Worm (Caenorhabditis elegans) whole organism, L4 larva: Measurements from ENCODE around the gene R08C7.11.

Experiments
- F10B5.3 ChIP-seq: sonication (generic microtip); optimal IDR thresholded peaks from 2 replicates; lab custom pipeline; 2016; ENCODE audit warnings: mild to moderate bottlenecking, missing genetic modification characterization, missing compliant biosample characterization
- R02D3.7 ChIP-seq: fragments of 150-350 bp; sonication (generic microtip); optimal IDR thresholded peaks from 3 replicates; lab custom pipeline; 2014; ENCODE audit warnings: missing biosample characterization, missing genetic modification characterization
- T20F7.1 ChIP-seq: fragments of 200-800 bp; sonication (Bioruptor generic); optimal IDR thresholded peaks from 2 replicates; lab custom pipeline; 2018; ENCODE audit warnings: mild to moderate bottlenecking, missing genetic modification characterization, missing compliant biosample characterization
- Y5F2A.4 ChIP-seq: fragments of 200-800 bp; sonication (Bioruptor generic); optimal IDR thresholded peaks from 2 replicates; lab custom pipeline; 2018; ENCODE audit warnings: mild to moderate bottlenecking, missing genetic modification characterization, missing compliant biosample characterization
- aly-2 ChIP-seq: sonication (generic microtip); optimal IDR thresholded peaks from 2 replicates; lab custom pipeline; 2018; ENCODE audit warnings: missing biosample characterization, missing genetic modification characterization
- attf-4 ChIP-seq: sonication (generic microtip); optimal IDR thresholded peaks from 3 replicates; lab custom pipeline; 2017; ENCODE audit warnings: missing biosample characterization, missing genetic modification characterization
- ceh-28 ChIP-seq: fragments of 150-350 bp; optimal IDR thresholded peaks from 2 replicates; lab custom pipeline; 2014; ENCODE audit warnings: missing biosample characterization, missing genetic modification reagents, missing genetic modification characterization
- ceh-32 ChIP-seq: sonication (generic microtip); optimal IDR thresholded peaks from 2 replicates; lab custom pipeline; 2016; ENCODE audit warnings: mild to moderate bottlenecking, missing genetic modification characterization, missing compliant biosample characterization; ENCODE audit not compliant: poor library complexity
- ceh-82 ChIP-seq: sonication (generic microtip); optimal IDR thresholded peaks from 2 replicates; lab custom pipeline; 2017; ENCODE audit warnings: missing biosample characterization, missing genetic modification characterization
- ces-1 ChIP-seq: fragments of 150-350 bp; sonication (generic microtip); optimal IDR thresholded peaks from 4 replicates; lab custom pipeline; 2014; ENCODE audit warnings: missing biosample characterization, missing genetic modification reagents, missing genetic modification characterization
- daf-16 ChIP-seq, 3 experiments: sonication (generic microtip); optimal IDR thresholded peaks; 2 replicates each; lab custom pipeline; 2016 to 2017; ENCODE audit warnings: missing genetic modification characterization in 3 of 3, missing genetic modification reagents in 3 of 3, mild to moderate bottlenecking in 2 of 3, missing compliant biosample characterization in 2 of 3, missing biosample characterization in 1 of 3, moderate library complexity in 1 of 3
- dmd-6 ChIP-seq: fragments of 200-800 bp; sonication (Bioruptor generic); IDR thresholded peaks from 2 replicates; pipeline ENCODE4 v1.3.6; 2022; ENCODE audit warnings: missing genetic modification reagents, missing genetic modification characterization, missing compliant biosample characterization
- egl-43 ChIP-seq: fragments of 200-800 bp; sonication (Bioruptor generic); IDR thresholded peaks from 2 replicates; pipeline ENCODE4 v1.3.6; 2022; ENCODE audit warnings: missing genetic modification reagents, missing genetic modification characterization, missing compliant biosample characterization
- gei-8 ChIP-seq: fragments of 200-800 bp; sonication (Bioruptor generic); optimal IDR thresholded peaks from 2 replicates; lab custom pipeline; 2018; ENCODE audit warnings: mild to moderate bottlenecking, missing genetic modification characterization, missing compliant biosample characterization
- hif-1 ChIP-seq, 2 experiments: sonication (generic microtip); optimal IDR thresholded peaks; 2 replicates each; lab custom pipeline; 2016 to 2017; ENCODE audit warnings: missing compliant biosample characterization in 2 of 2, missing genetic modification characterization in 2 of 2, missing genetic modification reagents in 2 of 2, missing genotype in 2 of 2, mild to moderate bottlenecking in 1 of 2
- hlh-11 ChIP-seq: fragments of 200-800 bp; sonication (Bioruptor generic); optimal IDR thresholded peaks from 2 replicates; lab custom pipeline; 2018; ENCODE audit warnings: mild to moderate bottlenecking, missing genetic modification characterization, missing compliant biosample characterization
- hlh-30 ChIP-seq: sonication (generic microtip); optimal IDR thresholded peaks from 2 replicates; lab custom pipeline; 2017; ENCODE audit warnings: antibody characterized with exemption, mild to moderate bottlenecking, missing genetic modification characterization, missing compliant biosample characterization; ENCODE audit not compliant: insufficient read depth
- hmg-1.1 ChIP-seq: fragments of 200-800 bp; sonication (Bioruptor generic); IDR thresholded peaks from 2 replicates; pipeline ENCODE4 v1.3.6; 2022; ENCODE audit warnings: missing genetic modification reagents, missing genetic modification characterization, missing compliant biosample characterization
- lin-13 ChIP-seq: fragments of 150-350 bp; optimal IDR thresholded peaks from 2 replicates; lab custom pipeline; 2014; ENCODE audit warnings: missing biosample characterization, missing genetic modification reagents, missing genetic modification characterization
- lin-15B ChIP-seq: fragments of 150-350 bp; sonication (generic microtip); optimal IDR thresholded peaks from 3 replicates; lab custom pipeline; 2014; ENCODE audit warnings: missing biosample characterization, missing genetic modification characterization
- lin-38 ChIP-seq: fragments of 200-800 bp; sonication (Bioruptor generic); IDR thresholded peaks from 2 replicates; pipeline ENCODE4 v1.3.6; 2022; ENCODE audit warnings: missing genetic modification reagents, missing genetic modification characterization, missing compliant biosample characterization
- mdt-29 ChIP-seq: fragments of 200-800 bp; sonication (Bioruptor generic); IDR thresholded peaks from 2 replicates; pipeline ENCODE4 v1.3.6; 2022; ENCODE audit warnings: missing genetic modification reagents, missing genetic modification characterization, missing compliant biosample characterization
- mep-1 ChIP-seq: fragments of 150-350 bp; sonication (generic microtip); optimal IDR thresholded peaks from 3 replicates; lab custom pipeline; 2014; ENCODE audit warnings: missing biosample characterization, missing genetic modification characterization
- nhr-10 ChIP-seq: fragments of 150-350 bp; optimal IDR thresholded peaks from 2 replicates; lab custom pipeline; 2014; ENCODE audit warnings: missing biosample characterization, missing genetic modification characterization
- nhr-11 ChIP-seq: fragments of 150-350 bp; optimal IDR thresholded peaks from 2 replicates; lab custom pipeline; 2014; ENCODE audit warnings: missing biosample characterization, missing genetic modification characterization
- nhr-48 ChIP-seq: sonication (generic microtip); optimal IDR thresholded peaks from 2 replicates; lab custom pipeline; 2016; ENCODE audit warnings: mild to moderate bottlenecking, missing genetic modification characterization, missing compliant biosample characterization
- nhr-6 ChIP-seq: fragments of 150-350 bp; optimal IDR thresholded peaks from 2 replicates; lab custom pipeline; 2014; ENCODE audit warnings: missing biosample characterization, missing genetic modification characterization
- pha-4 ChIP-seq, 2 experiments: fragments of 150-350 bp in 1 of 2; fragments of 200-800 bp in 1 of 2; sonication (Bioruptor generic) in 1 of 2; IDR thresholded peaks in 1 of 2; optimal IDR thresholded peaks in 1 of 2; 2 replicates each; pipeline versions ENCODE4 v1.3.6 to Lab custom; 2014 to 2022; ENCODE audit warnings: missing genetic modification characterization in 2 of 2, missing genetic modification reagents in 2 of 2, missing biosample characterization in 1 of 2, missing compliant biosample characterization in 1 of 2
- spr-1 ChIP-seq: sonication (generic microtip); optimal IDR thresholded peaks from 2 replicates; lab custom pipeline; 2016; ENCODE audit warnings: mild to moderate bottlenecking, missing genetic modification characterization, missing compliant biosample characterization
- tra-1 ChIP-seq: fragments of 200-800 bp; sonication (Bioruptor generic); IDR thresholded peaks from 2 replicates; pipeline ENCODE4 v1.3.6; 2022; ENCODE audit warnings: missing genetic modification reagents, missing genetic modification characterization, missing compliant biosample characterization
- unc-62 ChIP-seq, 3 experiments: fragments of 150-350 bp in 1 of 3; sonication (generic microtip); optimal IDR thresholded peaks in 2 of 3; peaks in 1 of 3; 1 replicate in 1 of 3; 2 replicates in 2 of 3; lab custom pipeline; 2014 to 2017; ENCODE audit warnings: missing biosample characterization in 3 of 3, missing genetic modification characterization in 3 of 3, missing genetic modification reagents in 3 of 3, missing genotype in 1 of 3
- zfp-3 ChIP-seq: fragments of 200-800 bp; sonication (Bioruptor generic); conservative IDR thresholded peaks from 2 replicates; pipeline ENCODE4 v1.3.6; 2022; ENCODE audit warnings: missing genetic modification reagents, missing genetic modification characterization, missing compliant biosample characterization
- zip-11 ChIP-seq: fragments of 200-800 bp; sonication (Bioruptor generic); IDR thresholded peaks from 2 replicates; pipeline ENCODE4 v1.3.6; 2022; ENCODE audit warnings: missing genetic modification characterization, missing compliant biosample characterization
- zip-2 ChIP-seq: fragments of 150-350 bp; optimal IDR thresholded peaks from 2 replicates; lab custom pipeline; 2014; ENCODE audit warnings: missing biosample characterization, missing genetic modification characterization

R08C7.11 gene

ce11 chrIV:4434441-4435084, 20.2 kb downstream of the R08C7.11 start, which contains the start of the genes R08C7.8 and R08C7.4:
Gene R08C7.8 (minus strand): TSS chrIV:4434541.
Gene R08C7.4 (plus strand): TSS chrIV:4435034.
- TF ChIP-seq mep-1 (tag; lab: Kevin White, UChicago) (no peak), spr-1 (tag; lab: Kevin White, UChicago) (no peak)
- TF ChIP-seq, all 104 proteins: peak for 0

ce11 chrIV:4429901-4430300, 24.8 kb downstream of the R08C7.11 start, which contains the start of the genes str-185 and R08C7.5:
Gene str-185 (minus strand): TSS chrIV:4430001.
Gene R08C7.5 (plus strand): TSS chrIV:4430229.
- no peak for TF ChIP-seq ceh-28 (tag; lab: Kevin White, UChicago)
- no peak for TF ChIP-seq unc-62 (GFP tag; optimal IDR thresholded peaks at IDR 0.05 in 1 of 2; lab: Kevin White, UChicago)
- TF ChIP-seq unc-62 (tag; optimal IDR thresholded peaks at IDR 0.05; lab: Kevin White, UChicago) = no peak
- TF ChIP-seq nhr-10 (tag; lab: Kevin White, UChicago) = no peak
- no peak for TF ChIP-seq nhr-6 (tag; lab: Kevin White, UChicago)
- TF ChIP-seq egl-43 (GFP tag; lab: Robert Waterston, UW) = no peak
- TF ChIP-seq hlh-30 (tag; lab: Kevin White, UChicago) = no peak
- TF ChIP-seq zfp-3 = no peak
- no peak for TF ChIP-seq nhr-11 (tag; lab: Kevin White, UChicago)
- TF ChIP-seq hif-1 (tag; optimal IDR thresholded peaks at IDR 0.05; lab: Kevin White, UChicago) = no peak
- TF ChIP-seq nhr-48 = no peak
- no peak for TF ChIP-seq hmg-1.1
- no peak for TF ChIP-seq F10B5.3 (tag; lab: Kevin White, UChicago)
- TF ChIP-seq attf-4 (tag; lab: Kevin White, UChicago) = no peak
- no peak for TF ChIP-seq ceh-32 (tag; lab: Kevin White, UChicago)
- TF ChIP-seq Y5F2A.4 (GFP tag; lab: Kevin White, UChicago) = no peak
- TF ChIP-seq dmd-6 = no peak
- no peak for TF ChIP-seq gei-8 (GFP tag; lab: Kevin White, UChicago)
- TF ChIP-seq mdt-29 = no peak
- TF ChIP-seq lin-15B (tag; lab: Kevin White, UChicago) = no peak
- no peak for TF ChIP-seq ces-1 (GFP tag; lab: Kevin White, UChicago)

DNA sequence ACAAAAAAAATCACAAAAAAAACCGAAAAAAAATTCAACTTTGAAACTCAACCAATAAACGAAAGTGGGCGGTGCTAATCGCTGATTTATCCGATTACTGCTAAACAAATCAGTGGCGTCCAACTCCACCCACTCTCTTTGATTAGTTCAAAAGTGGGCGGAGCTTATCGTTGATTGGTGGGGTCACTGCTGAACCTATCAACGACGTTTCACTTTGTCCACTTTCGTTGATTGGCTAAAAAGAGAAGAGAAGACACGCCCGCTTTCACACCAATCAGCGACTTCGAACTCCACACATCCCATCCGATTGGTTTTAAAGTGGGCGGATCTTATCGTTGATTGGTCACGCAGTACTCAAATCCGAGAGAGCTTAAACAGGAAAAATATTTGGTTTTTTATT, 30.9 kb downstream of the R08C7.11 start:
- no peak for TF ChIP-seq zip-2
- peak in 1 of 2 experiments; percentile 55 for TF ChIP-seq unc-62 (GFP tag; optimal IDR thresholded peaks at IDR 0.05 in 1 of 2; lab: Kevin White, UChicago)
- TF ChIP-seq unc-62 (tag; optimal IDR thresholded peaks at IDR 0.05; lab: Kevin White, UChicago) = no peak

- TF ChIP-seq unc-62 (GFP tag; optimal IDR thresholded peaks at IDR 0.05 in 1 of 2; lab: Kevin White, UChicago) (peak in 1 of 2 experiments; percentile 95), unc-62 (tag; optimal IDR thresholded peaks at IDR 0.05; lab: Kevin White, UChicago) (no peak), zip-11 (GFP tag; lab: Robert Waterston, UW) (no peak)
Observed at ce11 chrIV:4423026-4423425, 31.7 kb downstream of the R08C7.11 start.

- no peak for TF ChIP-seq zip-11 (GFP tag; lab: Robert Waterston, UW)
- no peak for TF ChIP-seq lin-38
- TF ChIP-seq daf-16 (GFP tag; optimal IDR thresholded peaks at IDR 0.05; lab: Kevin White, UChicago) = no peak
- TF ChIP-seq daf-16 (tag; optimal IDR thresholded peaks at IDR 0.05; lab: Kevin White, UChicago) = no peak
- TF ChIP-seq aly-2 (tag; lab: Kevin White, UChicago) = no peak
- no peak for TF ChIP-seq lin-13 (GFP tag; lab: Kevin White, UChicago)
- no peak for TF ChIP-seq tra-1
- TF ChIP-seq egl-43 (GFP tag; lab: Robert Waterston, UW) = no peak
- no peak for TF ChIP-seq T20F7.1 (GFP tag; lab: Kevin White, UChicago)
- no peak for TF ChIP-seq nhr-48
- TF ChIP-seq ceh-82 (tag; lab: Kevin White, UChicago) = no peak
- TF ChIP-seq pha-4 (GFP tag; IDR thresholded peaks at IDR 0.05; lab: Robert Waterston, UW) = no peak
- TF ChIP-seq pha-4 (tag; optimal IDR thresholded peaks at IDR 0.05; lab: Kevin White, UChicago) = no peak
- no peak for TF ChIP-seq hlh-11 (tag; lab: Kevin White, UChicago)
- TF ChIP-seq R02D3.7 = no peak
Observed at ce11 chrIV:4422029-4422428, 32.7 kb downstream of the R08C7.11 start, which contains the start of gene clec-175. Gene clec-175 (plus strand): TSS chrIV:4422329.
